Worm (Caenorhabditis elegans): Measurements from ENCODE around the gene F10A3.11.

- TF ChIP-seq him-1 (tag; optimal IDR thresholded peaks at IDR 0.05) (no peak), W03F9.2 (tag; optimal IDR thresholded peaks at IDR 0.05) (no peak)
These were observed 29.6 kb downstream of the F10A3.11 start, which contains the start of gene srh-279 for ce11 chrV:16192114-16192513.

Measured in whole organism, L4/young adult.